Fruit fly (Drosophila melanogaster): ENCODE data around the gene Cp16.

Cp16 gene

dm6 chr3L:8707821-8708220 lies 23.9 kb upstream of the Cp16 start:
- TF ChIP-seq Crg-1 (GFP tag; optimal IDR thresholded peaks at IDR 0.05) (no peak), CG11617 (GFP tag; optimal IDR thresholded peaks at IDR 0.05) (no peak), toe (GFP tag; optimal IDR thresholded peaks at IDR 0.05) (no peak), bab1 (GFP tag; optimal IDR thresholded peaks at IDR 0.05) (no peak), CG12768 (GFP tag; optimal IDR thresholded peaks at IDR 0.05) (no peak), cnc (optimal IDR thresholded peaks at IDR 0.05) (no peak), CG1620 (GFP tag; optimal IDR thresholded peaks at IDR 0.05) (no peak), cic (GFP tag; optimal IDR thresholded peaks at IDR 0.05) (no peak), CG7101 (tag; optimal IDR thresholded peaks at IDR 0.05) (no peak), kay (GFP tag; ENCODE audit: borderline replicate concordance) (no peak), CG7045 (GFP tag; optimal IDR thresholded peaks at IDR 0.05) (no peak), Mnt (GFP tag; optimal IDR thresholded peaks at IDR 0.05) (no peak), Hr96 (GFP tag; optimal IDR thresholded peaks at IDR 0.05) (no peak), ovo (GFP tag; optimal IDR thresholded peaks at IDR 0.05) (no peak), CG5204 (GFP tag; optimal IDR thresholded peaks at IDR 0.05) (no peak), Clk (GFP tag; optimal IDR thresholded peaks at IDR 0.05) (no peak), CG33017 (tag; optimal IDR thresholded peaks at IDR 0.05) (no peak), tj (GFP tag; optimal IDR thresholded peaks at IDR 0.05) (no peak)

- TF ChIP-seq CG12768 (GFP tag; optimal IDR thresholded peaks at IDR 0.05) (no peak), ovo (GFP tag; optimal IDR thresholded peaks at IDR 0.05) (no peak), Crg-1 (GFP tag; optimal IDR thresholded peaks at IDR 0.05) (no peak), cnc (optimal IDR thresholded peaks at IDR 0.05) (no peak)
Observed at dm6 chr3L:8708856-8709255, 22.9 kb upstream of the Cp16 start.

dm6 chr3L:8712913-8713312 lies 18.8 kb upstream of the Cp16 start:
- TF ChIP-seq CG11617 (GFP tag; optimal IDR thresholded peaks at IDR 0.05), result no peak
- TF ChIP-seq cic (GFP tag; optimal IDR thresholded peaks at IDR 0.05), result no peak

dm6 chr3L:8716013-8716412 lies 15.7 kb upstream of the Cp16 start:
- TF ChIP-seq CG1620 (GFP tag; optimal IDR thresholded peaks at IDR 0.05) (no peak), cnc (optimal IDR thresholded peaks at IDR 0.05) (no peak), pad (GFP tag; optimal IDR thresholded peaks at IDR 0.05) (no peak), Crg-1 (GFP tag; optimal IDR thresholded peaks at IDR 0.05) (no peak), cic (GFP tag; optimal IDR thresholded peaks at IDR 0.05) (no peak), toe (GFP tag; optimal IDR thresholded peaks at IDR 0.05) (no peak), CG14711 (tag; optimal IDR thresholded peaks at IDR 0.05) (no peak), CG33017 (tag; optimal IDR thresholded peaks at IDR 0.05) (no peak)

- TF ChIP-seq ovo (GFP tag; optimal IDR thresholded peaks at IDR 0.05), result no peak
- TF ChIP-seq cic (GFP tag; optimal IDR thresholded peaks at IDR 0.05), result no peak
- no peak for TF ChIP-seq cnc (optimal IDR thresholded peaks at IDR 0.05)
- no peak for TF ChIP-seq CG1620 (GFP tag; optimal IDR thresholded peaks at IDR 0.05)
- no peak for TF ChIP-seq CG12768 (GFP tag; optimal IDR thresholded peaks at IDR 0.05)
- no peak for TF ChIP-seq Clk (GFP tag; optimal IDR thresholded peaks at IDR 0.05)
- no peak for TF ChIP-seq pad (GFP tag; optimal IDR thresholded peaks at IDR 0.05)
- no peak for TF ChIP-seq Crg-1 (GFP tag; optimal IDR thresholded peaks at IDR 0.05)
- TF ChIP-seq CG5204 (GFP tag; optimal IDR thresholded peaks at IDR 0.05), result no peak
- TF ChIP-seq bab1 (GFP tag; optimal IDR thresholded peaks at IDR 0.05), result no peak
- TF ChIP-seq tj (GFP tag; optimal IDR thresholded peaks at IDR 0.05), result no peak
- TF ChIP-seq CG33017 (tag; optimal IDR thresholded peaks at IDR 0.05), result no peak
- TF ChIP-seq Hr96 (GFP tag; optimal IDR thresholded peaks at IDR 0.05), result no peak
- no peak for TF ChIP-seq Mnt (GFP tag; optimal IDR thresholded peaks at IDR 0.05)
- TF ChIP-seq toe (GFP tag; optimal IDR thresholded peaks at IDR 0.05), result no peak
- no peak for TF ChIP-seq CG7045 (GFP tag; optimal IDR thresholded peaks at IDR 0.05)
- peak; percentile 26 for TF ChIP-seq CG7101 (tag; optimal IDR thresholded peaks at IDR 0.05)
- TF ChIP-seq kay (GFP tag; ENCODE audit: borderline replicate concordance), result peak; percentile 31
- TF ChIP-seq CG11617 (GFP tag; optimal IDR thresholded peaks at IDR 0.05), result no peak
- peak; percentile 35 for TF ChIP-seq CG14711 (tag; optimal IDR thresholded peaks at IDR 0.05)
Observed at dm6 chr3L:8718602-8719001, 13.1 kb upstream of the Cp16 start.

- TF ChIP-seq CG7101 (tag; optimal IDR thresholded peaks at IDR 0.05) (peak; percentile 74), CG1620 (GFP tag; optimal IDR thresholded peaks at IDR 0.05) (no peak), ovo (GFP tag; optimal IDR thresholded peaks at IDR 0.05) (no peak), cic (GFP tag; optimal IDR thresholded peaks at IDR 0.05) (peak; percentile 29), Hr96 (GFP tag; optimal IDR thresholded peaks at IDR 0.05) (peak; percentile 63), tj (GFP tag; optimal IDR thresholded peaks at IDR 0.05) (no peak), toe (GFP tag; optimal IDR thresholded peaks at IDR 0.05) (peak; percentile 36), CG14711 (tag; optimal IDR thresholded peaks at IDR 0.05) (peak; percentile 58), CG7045 (GFP tag; optimal IDR thresholded peaks at IDR 0.05) (peak; percentile 32), CG12768 (GFP tag; optimal IDR thresholded peaks at IDR 0.05) (peak; percentile 75), Clk (GFP tag; optimal IDR thresholded peaks at IDR 0.05) (peak; percentile 17), CG5204 (GFP tag; optimal IDR thresholded peaks at IDR 0.05) (peak; percentile 43), CG11617 (GFP tag; optimal IDR thresholded peaks at IDR 0.05) (no peak), pad (GFP tag; optimal IDR thresholded peaks at IDR 0.05) (peak; percentile 75), CG33017 (tag; optimal IDR thresholded peaks at IDR 0.05) (peak; percentile 31), bab1 (GFP tag; optimal IDR thresholded peaks at IDR 0.05) (no peak), Mnt (GFP tag; optimal IDR thresholded peaks at IDR 0.05) (peak; percentile 80)
Observed at dm6 chr3L:8719990-8720559, 11.7 kb upstream of the Cp16 start, which contains the start of gene SrpRbeta. Gene SrpRbeta (minus strand): TSS chr3L:8720225.

dm6 chr3L:8721145-8721544 lies 10.6 kb upstream of the Cp16 start, which contains the start of the genes CG32022 and CG6511:
Gene CG32022 (minus strand): TSS chr3L:8721272.
Gene CG6511 (plus strand): TSS chr3L:8721324.
- TF ChIP-seq CG1620 (GFP tag; optimal IDR thresholded peaks at IDR 0.05), result no peak
- no peak for TF ChIP-seq bab1 (GFP tag; optimal IDR thresholded peaks at IDR 0.05)
- no peak for TF ChIP-seq Crg-1 (GFP tag; optimal IDR thresholded peaks at IDR 0.05)
- peak; percentile 98 for TF ChIP-seq CG12768 (GFP tag; optimal IDR thresholded peaks at IDR 0.05)
- peak; percentile 93 for TF ChIP-seq pad (GFP tag; optimal IDR thresholded peaks at IDR 0.05)
- TF ChIP-seq toe (GFP tag; optimal IDR thresholded peaks at IDR 0.05), result peak; percentile 99
- no peak for TF ChIP-seq tj (GFP tag; optimal IDR thresholded peaks at IDR 0.05)
- peak; percentile 98 for TF ChIP-seq CG5204 (GFP tag; optimal IDR thresholded peaks at IDR 0.05)
- peak; percentile 98 for TF ChIP-seq CG7101 (tag; optimal IDR thresholded peaks at IDR 0.05)
- TF ChIP-seq cic (GFP tag; optimal IDR thresholded peaks at IDR 0.05), result peak; percentile 84
- no peak for TF ChIP-seq ovo (GFP tag; optimal IDR thresholded peaks at IDR 0.05)
- peak; percentile 96 for TF ChIP-seq CG33017 (tag; optimal IDR thresholded peaks at IDR 0.05)
- TF ChIP-seq Clk (GFP tag; optimal IDR thresholded peaks at IDR 0.05), result peak; percentile 97
- no peak for TF ChIP-seq CG11617 (GFP tag; optimal IDR thresholded peaks at IDR 0.05)
- TF ChIP-seq Mnt (GFP tag; optimal IDR thresholded peaks at IDR 0.05), result peak; percentile 93
- TF ChIP-seq Hr96 (GFP tag; optimal IDR thresholded peaks at IDR 0.05), result peak; percentile 99
- no peak for TF ChIP-seq cnc (optimal IDR thresholded peaks at IDR 0.05)
- TF ChIP-seq CG14711 (tag; optimal IDR thresholded peaks at IDR 0.05), result peak; percentile 93
- TF ChIP-seq CG7045 (GFP tag; optimal IDR thresholded peaks at IDR 0.05), result peak; percentile 98
- peak; percentile 97 for TF ChIP-seq kay (GFP tag; ENCODE audit: borderline replicate concordance)

Data from whole organism, adult.